Fruit fly (Drosophila melanogaster) whole organism: ENCODE data around the gene CG17207.

ENCODE experiments used
- CG8478 ChIP-seq: fragments of >200 bp; optimal IDR thresholded peaks from 2 replicates; lab custom pipeline; 2018; ENCODE audit warnings: inconsistent platforms
- Dll ChIP-seq: fragments of >200 bp; optimal IDR thresholded peaks from 2 replicates; lab custom pipeline; 2017
- EcR ChIP-seq, 2 experiments: fragments of >200 bp; optimal IDR thresholded peaks; 2 replicates each; lab custom pipeline; 2017; ENCODE audit warnings: missing biosample characterization in 2 of 2, missing genetic modification characterization in 2 of 2, missing genetic modification reagents in 2 of 2
- pan ChIP-seq: fragments of >200 bp; optimal IDR thresholded peaks from 2 replicates; lab custom pipeline; 2017
- psq ChIP-seq: fragments of >200 bp; optimal IDR thresholded peaks from 2 replicates; lab custom pipeline; 2017

dm6 chr3R:12448889-12449314, 10.0 kb upstream of the CG17207 start, which contains the start of gene CG18549:
- TF ChIP-seq psq (lab: Kevin White, UChicago): no peak
- no peak for TF ChIP-seq pan (lab: Kevin White, UChicago)
- no peak for TF ChIP-seq CG8478 (lab: Kevin White, UChicago)
- TF ChIP-seq Dll (lab: Kevin White, UChicago): no peak
- no peak for TF ChIP-seq EcR (GFP tag; optimal IDR thresholded peaks at IDR 0.05; lab: Kevin White, UChicago)
